Fruit fly (Drosophila melanogaster) whole organism, embryonic: ENCODE data around the gene Ilk.

Experiments used
- Blimp-1 ChIP-seq: fragments of 200-800 bp; sonication (Bioruptor generic); optimal IDR thresholded peaks from 3 replicates; lab custom pipeline; 2018; ENCODE audit warnings: missing biosample characterization, missing genetic modification characterization, mild to moderate bottlenecking, moderate library complexity, missing genetic modification reagents
- CG10147 ChIP-seq: fragments of 200-800 bp; sonication (Bioruptor generic); optimal IDR thresholded peaks from 2 replicates; lab custom pipeline; 2019; ENCODE audit warnings: missing biosample characterization, mild to moderate bottlenecking, missing genetic modification characterization, moderate library complexity
- CG12299 ChIP-seq: fragments of 200-800 bp; sonication (Bioruptor generic); optimal IDR thresholded peaks from 2 replicates; lab custom pipeline; 2018; ENCODE audit warnings: missing biosample characterization, mild to moderate bottlenecking, missing genetic modification characterization
- CG1233 ChIP-seq: fragments of 200-800 bp; sonication (Bioruptor generic); optimal IDR thresholded peaks from 4 replicates; lab custom pipeline; 2018; ENCODE audit warnings: missing biosample characterization, mild to moderate bottlenecking, missing genetic modification characterization
- CG14441 ChIP-seq: fragments of 200-800 bp; sonication (Bioruptor generic); IDR thresholded peaks from 2 replicates; pipeline ENCODE4 v1.3.6; 2022; ENCODE audit warnings: missing biosample characterization, missing genetic modification characterization
- CG15269 ChIP-seq: fragments of 200-800 bp; sonication (Bioruptor generic); optimal IDR thresholded peaks from 2 replicates; lab custom pipeline; 2018; ENCODE audit warnings: missing biosample characterization, mild to moderate bottlenecking, missing genetic modification characterization, moderate library complexity
- CG1603 ChIP-seq: fragments of 200-800 bp; sonication (Bioruptor generic); optimal IDR thresholded peaks from 2 replicates; lab custom pipeline; 2019; ENCODE audit warnings: missing biosample characterization, mild to moderate bottlenecking, missing genetic modification characterization, moderate library complexity
- CG17359 ChIP-seq: fragments of 200-800 bp; sonication (Bioruptor generic); optimal IDR thresholded peaks from 3 replicates; lab custom pipeline; 2018; ENCODE audit warnings: missing biosample characterization, mild to moderate bottlenecking, missing genetic modification characterization, moderate library complexity
- CG17912 ChIP-seq: fragments of 200-800 bp; sonication (Bioruptor generic); optimal IDR thresholded peaks from 2 replicates; lab custom pipeline; 2018; ENCODE audit warnings: missing biosample characterization, mild to moderate bottlenecking, missing genetic modification characterization
- CG32767 ChIP-seq: fragments of 200-800 bp; sonication (Bioruptor generic); IDR thresholded peaks from 2 replicates; pipeline ENCODE4 v1.3.6; 2022; ENCODE audit warnings: missing biosample characterization, missing genetic modification characterization
- CG34224 ChIP-seq: fragments of 200-800 bp; sonication (Bioruptor generic); IDR thresholded peaks from 3 replicates; pipeline ENCODE4 v1.3.6; 2022; ENCODE audit warnings: missing biosample characterization, missing genetic modification characterization; ENCODE audit not compliant: partially characterized antibody
- CG43689 ChIP-seq: fragments of 200-800 bp; sonication (Bioruptor generic); IDR thresholded peaks from 2 replicates; pipeline ENCODE4 v1.3.6; 2022; ENCODE audit warnings: missing biosample characterization, missing genetic modification characterization
- CG6654 ChIP-seq: fragments of 200-800 bp; sonication (Bioruptor generic); optimal IDR thresholded peaks from 2 replicates; lab custom pipeline; 2017; ENCODE audit warnings: missing biosample characterization, mild to moderate bottlenecking, missing genetic modification characterization
- CG6689 ChIP-seq: fragments of 200-800 bp; sonication (Bioruptor generic); IDR thresholded peaks from 2 replicates; pipeline ENCODE4 v1.3.6; 2022; ENCODE audit warnings: missing biosample characterization, missing genetic modification characterization
- CG9797 ChIP-seq: fragments of 200-800 bp; sonication (Bioruptor generic); optimal IDR thresholded peaks from 3 replicates; lab custom pipeline; 2018; ENCODE audit warnings: missing biosample characterization, mild to moderate bottlenecking, missing genetic modification characterization
- CG9817 ChIP-seq: fragments of 200-800 bp; sonication (Bioruptor generic); optimal IDR thresholded peaks from 2 replicates; lab custom pipeline; 2018; ENCODE audit warnings: missing biosample characterization, mild to moderate bottlenecking, missing genetic modification characterization, moderate library complexity
- CkIIα-i1 ChIP-seq: fragments of 200-800 bp; sonication (Bioruptor generic); IDR thresholded peaks from 2 replicates; pipeline ENCODE4 v1.3.6; 2022; ENCODE audit warnings: missing biosample characterization, missing genetic modification characterization
- Dbx ChIP-seq: fragments of 200-800 bp; sonication (Bioruptor generic); IDR thresholded peaks from 3 replicates; pipeline ENCODE4 v1.3.6; 2022; ENCODE audit warnings: missing biosample characterization, missing genetic modification characterization
- Dip2 ChIP-seq: fragments of 200-800 bp; sonication (Bioruptor generic); IDR thresholded peaks from 2 replicates; pipeline ENCODE4 v1.3.6; 2022; ENCODE audit warnings: missing biosample characterization, missing genetic modification characterization
- Dref ChIP-seq: fragments of 200-800 bp; sonication (Bioruptor generic); IDR thresholded peaks from 2 replicates; pipeline ENCODE4 v1.3.6; 2022; ENCODE audit warnings: missing biosample characterization, missing genetic modification characterization
- HLH4C ChIP-seq: fragments of 200-800 bp; sonication (Bioruptor generic); IDR thresholded peaks from 3 replicates; pipeline ENCODE4 v1.3.6; 2022; ENCODE audit warnings: missing biosample characterization, missing genetic modification characterization; ENCODE audit not compliant: partially characterized antibody
- Hmr ChIP-seq: fragments of 200-800 bp; sonication (Bioruptor generic); optimal IDR thresholded peaks from 3 replicates; lab custom pipeline; 2017; ENCODE audit warnings: mild to moderate bottlenecking, missing biosample characterization, missing genetic modification reagents, missing genetic modification characterization
- Mad ChIP-seq: fragments of 200-800 bp; sonication (Bioruptor generic); optimal IDR thresholded peaks from 2 replicates; lab custom pipeline; 2016; ENCODE audit warnings: missing biosample characterization, missing genetic modification characterization
- Mrtf ChIP-seq: fragments of 200-800 bp; sonication (Bioruptor generic); IDR thresholded peaks from 3 replicates; pipeline ENCODE4 v1.3.6; 2022; ENCODE audit warnings: missing biosample characterization, missing genetic modification characterization
- NK7.1 ChIP-seq: fragments of 200-800 bp; sonication (Bioruptor generic); optimal IDR thresholded peaks from 3 replicates; lab custom pipeline; 2016; ENCODE audit warnings: missing biosample characterization, missing genetic modification characterization
- Pdp1 ChIP-seq, 2 experiments: fragments of 200-800 bp; sonication (Bioruptor generic); optimal IDR thresholded peaks; 3 replicates each; lab custom pipeline; 2016; ENCODE audit warnings: missing biosample characterization in 2 of 2, missing genetic modification characterization in 2 of 2, mild to moderate bottlenecking in 1 of 2, moderate library complexity in 1 of 2
- Tbp ChIP-seq: fragments of >200 bp; optimal IDR thresholded peaks from 2 replicates; lab custom pipeline; 2018; ENCODE audit warnings: missing biosample characterization, missing genetic modification characterization
- Usf ChIP-seq: fragments of 200-800 bp; sonication (Bioruptor generic); optimal IDR thresholded peaks from 2 replicates; lab custom pipeline; 2017; ENCODE audit warnings: missing genotype, missing biosample characterization, missing genetic modification characterization
- Vsx1 ChIP-seq: fragments of 200-800 bp; sonication (Bioruptor generic); optimal IDR thresholded peaks from 2 replicates; lab custom pipeline; 2017; ENCODE audit warnings: missing biosample characterization, mild to moderate bottlenecking, missing genetic modification characterization, missing genetic modification reagents
- ab ChIP-seq: fragments of 200-800 bp; sonication (Bioruptor generic); optimal IDR thresholded peaks from 2 replicates; lab custom pipeline; 2016; ENCODE audit warnings: missing biosample characterization, missing genetic modification characterization
- ase ChIP-seq: fragments of 200-800 bp; sonication (Bioruptor generic); IDR thresholded peaks from 3 replicates; pipeline ENCODE4 v1.3.6; 2022; ENCODE audit warnings: missing biosample characterization, missing genetic modification characterization
- bsh ChIP-seq, 2 experiments: fragments of 200-800 bp; sonication (Bioruptor generic); optimal IDR thresholded peaks; 2 replicates each; lab custom pipeline; 2017 to 2018; ENCODE audit warnings: mild to moderate bottlenecking in 2 of 2, missing biosample characterization in 2 of 2, missing genetic modification characterization in 2 of 2, moderate library complexity in 1 of 2
- chinmo ChIP-seq: fragments of 200-800 bp; sonication (Bioruptor generic); IDR thresholded peaks from 4 replicates; pipeline ENCODE4 v1.3.6; 2022; ENCODE audit warnings: missing biosample characterization, missing genetic modification characterization; ENCODE audit not compliant: partially characterized antibody
- chn ChIP-seq: fragments of 200-800 bp; sonication (Bioruptor generic); optimal IDR thresholded peaks from 2 replicates; lab custom pipeline; 2016; ENCODE audit warnings: missing biosample characterization, missing genetic modification characterization
- crp ChIP-seq, 2 experiments: fragments of 200-800 bp; sonication (Bioruptor generic); optimal IDR thresholded peaks; 2 replicates in 1 of 2; 3 replicates in 1 of 2; lab custom pipeline; 2017; ENCODE audit warnings: missing biosample characterization in 2 of 2, missing genetic modification characterization in 2 of 2, mild to moderate bottlenecking in 1 of 2, moderate library complexity in 1 of 2
- ewg ChIP-seq: fragments of 200-800 bp; sonication (Bioruptor generic); optimal IDR thresholded peaks from 3 replicates; lab custom pipeline; 2017; ENCODE audit warnings: mild to moderate bottlenecking, missing biosample characterization, missing genetic modification reagents, missing genetic modification characterization
- exex ChIP-seq: fragments of 200-800 bp; sonication (Bioruptor generic); optimal IDR thresholded peaks from 4 replicates; lab custom pipeline; 2018; ENCODE audit warnings: missing biosample characterization, mild to moderate bottlenecking, missing genetic modification characterization, moderate library complexity
- ham ChIP-seq: fragments of 200-800 bp; sonication (Bioruptor generic); IDR thresholded peaks from 2 replicates; pipeline ENCODE4 v1.3.6; 2022; ENCODE audit warnings: missing biosample characterization, missing genetic modification characterization
- hkb ChIP-seq, 2 experiments: fragments of 200-800 bp in 1 of 2; fragments of >200 bp in 1 of 2; sonication (Bioruptor generic) in 1 of 2; IDR thresholded peaks in 1 of 2; optimal IDR thresholded peaks in 1 of 2; 2 replicates each; pipeline versions ENCODE4 v1.3.6 to Lab custom; 2017 to 2022; ENCODE audit warnings: missing biosample characterization in 1 of 2, missing genetic modification characterization in 1 of 2
- ind ChIP-seq: fragments of 200-800 bp; sonication (Bioruptor generic); optimal IDR thresholded peaks from 3 replicates; lab custom pipeline; 2016; ENCODE audit warnings: missing biosample characterization, missing genetic modification characterization
- insv ChIP-seq, 2 experiments: fragments of 200-800 bp; sonication (Bioruptor generic); optimal IDR thresholded peaks; 3 replicates each; lab custom pipeline; 2016 to 2018; ENCODE audit warnings: missing biosample characterization in 2 of 2, missing genetic modification characterization in 2 of 2
- otp ChIP-seq: fragments of 200-800 bp; sonication (Bioruptor generic); IDR thresholded peaks from 3 replicates; pipeline ENCODE4, ENCODE4 v1.3.6; 2022; ENCODE audit warnings: missing biosample characterization, missing genetic modification characterization
- peb ChIP-seq: fragments of 200-800 bp; sonication (Bioruptor generic); IDR thresholded peaks from 2 replicates; pipeline ENCODE4 v1.3.6; 2022; ENCODE audit warnings: missing biosample characterization, missing genetic modification characterization
- prd ChIP-seq, 3 experiments: fragments of >200 bp in 2 of 3; fragments of 200-800 bp in 1 of 3; sonication (Bioruptor generic) in 1 of 3; optimal IDR thresholded peaks in 2 of 3; IDR thresholded peaks in 1 of 3; 2 replicates in 2 of 3; 3 replicates in 1 of 3; pipeline versions ENCODE4 v1.3.6 to Lab custom; 2017 to 2022; ENCODE audit warnings: missing biosample characterization in 1 of 3, missing genetic modification characterization in 1 of 3
- sd ChIP-seq: fragments of 200-800 bp; sonication (Bioruptor generic); optimal IDR thresholded peaks from 3 replicates; lab custom pipeline; 2018; ENCODE audit warnings: missing biosample characterization, mild to moderate bottlenecking, missing genetic modification characterization, moderate library complexity
- sens ChIP-seq: fragments of 200-800 bp; sonication (Bioruptor generic); peaks from one replicate; lab custom pipeline; 2016; ENCODE audit warnings: missing biosample characterization, missing genetic modification characterization
- slou ChIP-seq: fragments of 200-800 bp; sonication (Bioruptor generic); optimal IDR thresholded peaks from 3 replicates; lab custom pipeline; 2016; ENCODE audit warnings: missing biosample characterization, missing genetic modification characterization
- so ChIP-seq: fragments of 200-800 bp; sonication (Bioruptor generic); IDR thresholded peaks from 3 replicates; pipeline ENCODE4 v1.3.6; 2022; ENCODE audit warnings: missing biosample characterization, missing genetic modification characterization
- twi ChIP-seq: fragments of 200-800 bp; optimal IDR thresholded peaks from 2 replicates; lab custom pipeline; 2019; ENCODE audit warnings: missing biosample characterization, mild to moderate bottlenecking, missing genetic modification characterization, moderate library complexity

Gene Ilk

DNA sequence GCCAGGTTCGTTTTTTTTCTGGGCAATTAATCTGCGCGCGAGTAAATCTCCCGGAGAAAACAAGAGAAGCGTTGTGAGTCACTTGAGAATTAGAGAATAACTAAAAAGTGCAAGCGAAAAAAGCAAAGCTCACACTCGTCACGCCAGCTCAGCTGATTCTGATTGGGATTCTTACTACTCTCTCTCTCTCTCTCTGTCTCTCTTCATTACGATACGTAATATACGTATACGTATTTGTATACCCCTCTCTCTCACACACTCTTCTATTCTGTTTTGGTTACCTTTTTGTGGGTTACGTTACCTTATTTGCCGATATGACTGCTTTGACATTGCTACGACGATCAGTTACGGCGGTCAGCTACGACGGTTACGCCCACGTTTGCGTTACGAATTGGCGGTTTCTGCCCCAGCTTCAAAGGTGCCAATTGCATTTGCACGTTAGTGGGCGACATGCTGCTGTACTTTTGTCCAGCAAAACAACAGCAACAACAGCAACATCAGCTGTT lies 13.9 kb upstream of the Ilk start, which contains the start of the genes Targ1, CG10512 and Targ2 (continued):
- TF ChIP-seq Hmr (peak; percentile 4), CG34224 (GFP tag; lab: Robert Waterston, UW) (peak; percentile 48; the same call in 2 of the 3 replicates), chn (no peak), exex (tag; lab: Kevin White, UChicago) (no peak), Mad (GFP tag; lab: Kevin White, UChicago) (no peak), ase (no peak), NK7.1 (GFP tag; lab: Kevin White, UChicago) (no peak), hkb (optimal IDR thresholded peaks at IDR 0.05; lab: Kevin White, UChicago) (no peak), hkb (GFP tag; IDR thresholded peaks at IDR 0.05; lab: Robert Waterston, UW) (peak; percentile 24; the same call in 1 of the 2 replicates), Mrtf (no peak), Usf (GFP tag; lab: Kevin White, UChicago) (no peak), twi (tag; lab: Kevin White, UChicago) (no peak), CG1233 (GFP tag; lab: Kevin White, UChicago) (no peak), Dbx (GFP tag; lab: Robert Waterston, UW) (no peak), sd (tag; lab: Kevin White, UChicago) (no peak), Dref (no peak), Pdp1 (GFP tag; optimal IDR thresholded peaks at IDR 0.05; lab: Kevin White, UChicago) (peak in 1 of 2 experiments; percentile 7), HLH4C (GFP tag; lab: Robert Waterston, UW) (peak; percentile 49; the same call in 1 of the 3 replicates), CG15269 (tag; lab: Kevin White, UChicago) (no peak), prd (optimal IDR thresholded peaks at IDR 0.05; lab: Kevin White, UChicago) (no peak), prd (GFP tag; IDR thresholded peaks at IDR 0.05; lab: Robert Waterston, UW) (no peak), CG1603 (no peak), sens (GFP tag; lab: Kevin White, UChicago) (peak; percentile 45), CG9797 (GFP tag; lab: Kevin White, UChicago) (no peak), peb (GFP tag; lab: Robert Waterston, UW) (no peak), CG17359 (tag; lab: Kevin White, UChicago) (no peak), ab (no peak), CG32767 (GFP tag; lab: Robert Waterston, UW) (no peak), CG9817 (no peak), ind (GFP tag; lab: Kevin White, UChicago) (no peak), CG17912 (GFP tag; lab: Kevin White, UChicago) (no peak), CG14441 (GFP tag; lab: Robert Waterston, UW) (no peak), CG6654 (GFP tag; lab: Kevin White, UChicago) (no peak), CG43689 (GFP tag; lab: Robert Waterston, UW) (no peak), CG12299 (tag; lab: Kevin White, UChicago) (no peak), insv (GFP tag; optimal IDR thresholded peaks at IDR 0.05; lab: Kevin White, UChicago) (peak in 1 of 2 experiments; percentile 66), CG6689 (GFP tag; lab: Robert Waterston, UW) (no peak), Vsx1 (GFP tag; lab: Kevin White, UChicago) (no peak), bsh (GFP tag; optimal IDR thresholded peaks at IDR 0.05; lab: Kevin White, UChicago) (peak in 1 of 2 experiments; percentile 50), Blimp-1 (GFP tag; lab: Kevin White, UChicago) (peak; percentile 22), slou (no peak), otp (GFP tag; lab: Robert Waterston, UW) (no peak), CG10147 (GFP tag; lab: Kevin White, UChicago) (no peak), so (GFP tag; lab: Robert Waterston, UW) (no peak), ewg (peak; percentile 49), CkIIα-i1 (GFP tag; lab: Robert Waterston, UW) (no peak), Tbp (no peak), chinmo (GFP tag; lab: Robert Waterston, UW) (peak; percentile 72; the same call in 1 of the 4 replicates), ham (GFP tag; lab: Robert Waterston, UW) (no peak), crp (GFP tag; optimal IDR thresholded peaks at IDR 0.05; lab: Kevin White, UChicago) (peak in 1 of 2 experiments; percentile 49), Dip2 (GFP tag; lab: Robert Waterston, UW) (no peak)
